Worm (Caenorhabditis elegans) whole organism, mixed stage, embryonic: Measurements from ENCODE around the gene T27E4.5.

Experiments
- blmp-1 ChIP-seq: fragments of 150-350 bp; optimal IDR thresholded peaks from 2 replicates; lab custom pipeline; 2014; ENCODE audit warnings: missing biosample characterization, missing genetic modification characterization
- elt-1 ChIP-seq: sonication (generic microtip); optimal IDR thresholded peaks from 2 replicates; lab custom pipeline; 2017; ENCODE audit warnings: missing genetic modification characterization, mild to moderate bottlenecking, missing compliant biosample characterization, antibody characterized with exemption, moderate library complexity, borderline replicate concordance; ENCODE audit not compliant: insufficient read depth
- nhr-12 ChIP-seq: fragments of 150-350 bp; optimal IDR thresholded peaks from 2 replicates; lab custom pipeline; 2014; ENCODE audit warnings: missing biosample characterization, missing genetic modification characterization
- pha-4 ChIP-seq: fragments of 150-350 bp; optimal IDR thresholded peaks from 2 replicates; lab custom pipeline; 2018; ENCODE audit warnings: missing biosample characterization, missing genetic modification reagents, missing genetic modification characterization
- unc-39 ChIP-seq: fragments of 150-350 bp; optimal IDR thresholded peaks from 2 replicates; lab custom pipeline; 2014; ENCODE audit warnings: missing biosample characterization, missing genetic modification characterization
- ztf-11 ChIP-seq: fragments of 150-350 bp; optimal IDR thresholded peaks from 2 replicates; lab custom pipeline; 2014; ENCODE audit warnings: missing biosample characterization, missing genetic modification characterization

- TF ChIP-seq blmp-1 (tag; lab: Kevin White, UChicago) (no peak), unc-39 (no peak), pha-4 (no peak), elt-1 (no peak), nhr-12 (no peak), ztf-11 (tag; lab: Kevin White, UChicago) (no peak)
Measured at ce11 chrV:9073322-9074038, 3.9 kb upstream of the T27E4.5 start, which contains the start of gene oac-50.
